Fruit fly (Drosophila melanogaster) whole organism, embryonic: ENCODE measurements around the gene Dtg.
A peak's percentile ranks its signal among the peaks of the same experiment; 100 is the strongest.

Experiments
- Ada2b ChIP-seq: fragments of 200-800 bp; sonication (Bioruptor generic); IDR thresholded peaks from 2 replicates; pipeline ENCODE4 v1.3.6; 2022; ENCODE audit warnings: missing biosample characterization, missing genetic modification characterization
- Awh ChIP-seq: fragments of 200-800 bp; sonication (Bioruptor generic); IDR thresholded peaks from 2 replicates; pipeline ENCODE4, ENCODE4 v1.3.6; 2022; ENCODE audit warnings: missing biosample characterization, missing genetic modification characterization
- CG1024 ChIP-seq: fragments of 200-800 bp; sonication (Bioruptor generic); IDR thresholded peaks from 2 replicates; pipeline ENCODE4 v1.3.6; 2022; ENCODE audit warnings: missing biosample characterization, missing genetic modification characterization
- CG10462 ChIP-seq: fragments of 200-800 bp; sonication (Bioruptor generic); optimal IDR thresholded peaks from 2 replicates; lab custom pipeline; 2016; ENCODE audit warnings: missing biosample characterization, missing genetic modification characterization
- CG10543 ChIP-seq: fragments of 200-800 bp; sonication (Bioruptor generic); optimal IDR thresholded peaks from 3 replicates; lab custom pipeline; 2017; ENCODE audit warnings: missing biosample characterization, mild to moderate bottlenecking, missing genetic modification characterization, moderate library complexity
- CG12299 ChIP-seq: fragments of 200-800 bp; sonication (Bioruptor generic); optimal IDR thresholded peaks from 2 replicates; lab custom pipeline; 2018; ENCODE audit warnings: missing biosample characterization, mild to moderate bottlenecking, missing genetic modification characterization
- CG16815 ChIP-seq: fragments of 200-800 bp; sonication (Bioruptor generic); optimal IDR thresholded peaks from 3 replicates; lab custom pipeline; 2017; ENCODE audit warnings: missing biosample characterization, mild to moderate bottlenecking, missing genetic modification characterization
- CG18262 ChIP-seq: fragments of 200-800 bp; optimal IDR thresholded peaks from 3 replicates; lab custom pipeline; 2019; ENCODE audit warnings: missing biosample characterization, mild to moderate bottlenecking, missing genetic modification characterization, moderate library complexity
- CG2116 ChIP-seq: fragments of 200-800 bp; sonication (Bioruptor generic); optimal IDR thresholded peaks from 3 replicates; lab custom pipeline; 2018; ENCODE audit warnings: missing biosample characterization, mild to moderate bottlenecking, missing genetic modification characterization
- CG2202 ChIP-seq: fragments of 200-800 bp; sonication (Bioruptor generic); optimal IDR thresholded peaks from 2 replicates; lab custom pipeline; 2018; ENCODE audit warnings: missing biosample characterization, mild to moderate bottlenecking, missing genetic modification characterization
- CG2875 ChIP-seq: fragments of 200-800 bp; sonication (Bioruptor generic); optimal IDR thresholded peaks from 2 replicates; lab custom pipeline; 2017; ENCODE audit warnings: missing biosample characterization, mild to moderate bottlenecking, missing genetic modification characterization, missing genetic modification reagents
- CG4282 ChIP-seq: fragments of 200-800 bp; sonication (Bioruptor generic); optimal IDR thresholded peaks from 2 replicates; lab custom pipeline; 2016; ENCODE audit warnings: missing biosample characterization, missing genetic modification characterization
- CG8944 ChIP-seq: fragments of 200-800 bp; sonication (Bioruptor generic); optimal IDR thresholded peaks from 3 replicates; lab custom pipeline; 2016; ENCODE audit warnings: missing biosample characterization, missing genetic modification characterization
- CG9797 ChIP-seq: fragments of 200-800 bp; sonication (Bioruptor generic); optimal IDR thresholded peaks from 3 replicates; lab custom pipeline; 2018; ENCODE audit warnings: missing biosample characterization, mild to moderate bottlenecking, missing genetic modification characterization
- CTCF ChIP-seq: fragments of 200-800 bp; sonication (Bioruptor generic); optimal IDR thresholded peaks from 2 replicates; lab custom pipeline; 2017; ENCODE audit warnings: missing biosample characterization, mild to moderate bottlenecking, missing genetic modification characterization, moderate library complexity
- Chrac-16 ChIP-seq: fragments of 200-800 bp; sonication (Bioruptor generic); optimal IDR thresholded peaks from 3 replicates; lab custom pipeline; 2016; ENCODE audit warnings: missing biosample characterization, missing genetic modification characterization
- Deaf1 ChIP-seq: fragments of 200-800 bp; optimal IDR thresholded peaks from 3 replicates; lab custom pipeline; 2019; ENCODE audit warnings: missing biosample characterization, mild to moderate bottlenecking, missing genetic modification characterization, moderate library complexity
- Doc3 ChIP-seq: fragments of 200-800 bp; sonication (Bioruptor generic); IDR thresholded peaks from 3 replicates; pipeline ENCODE4 v1.3.6; 2022; ENCODE audit warnings: missing biosample characterization, missing genetic modification characterization; ENCODE audit not compliant: partially characterized antibody
- H15 ChIP-seq: fragments of 200-800 bp; sonication (Bioruptor generic); IDR thresholded peaks from 3 replicates; pipeline ENCODE4 v1.3.6; 2022; ENCODE audit warnings: missing biosample characterization, missing genetic modification characterization
- HmgD ChIP-seq: fragments of 200-800 bp; sonication (Bioruptor generic); optimal IDR thresholded peaks from 3 replicates; lab custom pipeline; 2016; ENCODE audit warnings: missing biosample characterization, missing genetic modification characterization
- Jarid2 ChIP-seq: fragments of 200-800 bp; sonication (Bioruptor generic); optimal IDR thresholded peaks from 3 replicates; lab custom pipeline; 2017; ENCODE audit warnings: mild to moderate bottlenecking, missing biosample characterization, missing genetic modification reagents, missing genetic modification characterization
- Lhr ChIP-seq: fragments of 200-800 bp; sonication (Bioruptor generic); optimal IDR thresholded peaks from 3 replicates; lab custom pipeline; 2017; ENCODE audit warnings: mild to moderate bottlenecking, missing biosample characterization, missing genetic modification reagents, missing genetic modification characterization
- MESR4 ChIP-seq: fragments of 200-800 bp; sonication (Bioruptor generic); optimal IDR thresholded peaks from 2 replicates; lab custom pipeline; 2018; ENCODE audit warnings: missing biosample characterization, mild to moderate bottlenecking, missing genetic modification characterization, moderate library complexity
- Nf-YC ChIP-seq: fragments of 200-800 bp; optimal IDR thresholded peaks from 3 replicates; lab custom pipeline; 2019; ENCODE audit warnings: missing biosample characterization, mild to moderate bottlenecking, missing genetic modification characterization, moderate library complexity
- Pdp1 ChIP-seq, 2 experiments: fragments of 200-800 bp; sonication (Bioruptor generic); optimal IDR thresholded peaks; 3 replicates each; lab custom pipeline; 2016; ENCODE audit warnings: missing biosample characterization in 2 of 2, missing genetic modification characterization in 2 of 2, mild to moderate bottlenecking in 1 of 2, moderate library complexity in 1 of 2
- Tbp ChIP-seq: fragments of >200 bp; optimal IDR thresholded peaks from 2 replicates; lab custom pipeline; 2018; ENCODE audit warnings: missing biosample characterization, missing genetic modification characterization
- Trl ChIP-seq, 3 experiments: fragments of >200 bp in 2 of 3; fragments of 200-800 bp in 1 of 3; sonication (Bioruptor generic) in 1 of 3; optimal IDR thresholded peaks; 2 replicates in 1 of 3; 3 replicates in 2 of 3; lab custom pipeline; 2016 to 2017; ENCODE audit warnings: missing biosample characterization in 1 of 3, missing genetic modification characterization in 1 of 3
- ato ChIP-seq: fragments of 200-800 bp; sonication (Bioruptor generic); IDR thresholded peaks from 2 replicates; pipeline ENCODE4 v1.3.6; 2022; ENCODE audit warnings: missing biosample characterization, missing genetic modification characterization; ENCODE audit not compliant: partially characterized antibody
- caup ChIP-seq: fragments of 200-800 bp; sonication (Bioruptor generic); optimal IDR thresholded peaks from 3 replicates; lab custom pipeline; 2017; ENCODE audit warnings: missing biosample characterization, mild to moderate bottlenecking, missing genetic modification characterization, moderate library complexity; ENCODE audit not compliant: severe bottlenecking
- chn ChIP-seq: fragments of 200-800 bp; sonication (Bioruptor generic); optimal IDR thresholded peaks from 2 replicates; lab custom pipeline; 2016; ENCODE audit warnings: missing biosample characterization, missing genetic modification characterization
- corto ChIP-seq: fragments of 200-800 bp; sonication (Bioruptor generic); optimal IDR thresholded peaks from 2 replicates; lab custom pipeline; 2016; ENCODE audit warnings: missing biosample characterization, mild to moderate bottlenecking, missing genetic modification characterization, moderate library complexity
- cwo ChIP-seq: fragments of 200-800 bp; sonication (Bioruptor generic); optimal IDR thresholded peaks from 3 replicates; lab custom pipeline; 2017; ENCODE audit warnings: missing biosample characterization, missing genetic modification characterization, mild to moderate bottlenecking, moderate library complexity, missing genetic modification reagents
- exex ChIP-seq: fragments of 200-800 bp; sonication (Bioruptor generic); optimal IDR thresholded peaks from 4 replicates; lab custom pipeline; 2018; ENCODE audit warnings: missing biosample characterization, mild to moderate bottlenecking, missing genetic modification characterization, moderate library complexity
- fd102C ChIP-seq: fragments of 200-800 bp; sonication (Bioruptor generic); optimal IDR thresholded peaks from 2 replicates; lab custom pipeline; 2018; ENCODE audit warnings: missing biosample characterization, mild to moderate bottlenecking, missing genetic modification characterization, moderate library complexity
- ftz-f1 ChIP-seq: fragments of 200-800 bp; sonication (Bioruptor generic); optimal IDR thresholded peaks from 2 replicates; lab custom pipeline; 2016; ENCODE audit warnings: missing biosample characterization, missing genetic modification characterization
- grn ChIP-seq: fragments of 200-800 bp; sonication (Bioruptor generic); optimal IDR thresholded peaks from 3 replicates; lab custom pipeline; 2017; ENCODE audit warnings: missing biosample characterization, missing genetic modification characterization
- insv ChIP-seq, 2 experiments: fragments of 200-800 bp; sonication (Bioruptor generic); optimal IDR thresholded peaks; 3 replicates each; lab custom pipeline; 2016 to 2018; ENCODE audit warnings: missing biosample characterization in 2 of 2, missing genetic modification characterization in 2 of 2
- kay ChIP-seq: fragments of 200-800 bp; sonication (Bioruptor generic); optimal IDR thresholded peaks from 2 replicates; lab custom pipeline; 2016; ENCODE audit warnings: missing biosample characterization, missing genetic modification characterization
- lilli ChIP-seq: fragments of 200-800 bp; sonication (Bioruptor generic); optimal IDR thresholded peaks from 3 replicates; lab custom pipeline; 2016; ENCODE audit warnings: missing biosample characterization, missing genetic modification characterization
- mam ChIP-seq: fragments of 200-800 bp; sonication (Bioruptor generic); optimal IDR thresholded peaks from 3 replicates; lab custom pipeline; 2016; ENCODE audit warnings: missing biosample characterization, missing genetic modification characterization
- rib ChIP-seq: fragments of 200-800 bp; sonication (Bioruptor generic); IDR thresholded peaks from 2 replicates; pipeline ENCODE4 v1.3.6; 2022; ENCODE audit warnings: missing biosample characterization, missing genetic modification characterization
- sd ChIP-seq: fragments of 200-800 bp; sonication (Bioruptor generic); optimal IDR thresholded peaks from 3 replicates; lab custom pipeline; 2018; ENCODE audit warnings: missing biosample characterization, mild to moderate bottlenecking, missing genetic modification characterization, moderate library complexity
- sens ChIP-seq: fragments of 200-800 bp; sonication (Bioruptor generic); peaks from one replicate; lab custom pipeline; 2016; ENCODE audit warnings: missing biosample characterization, missing genetic modification characterization
- slou ChIP-seq: fragments of 200-800 bp; sonication (Bioruptor generic); optimal IDR thresholded peaks from 3 replicates; lab custom pipeline; 2016; ENCODE audit warnings: missing biosample characterization, missing genetic modification characterization
- sna ChIP-seq: fragments of 200-800 bp; sonication (Bioruptor generic); IDR thresholded peaks from 2 replicates; pipeline ENCODE4 v1.3.6; 2022; ENCODE audit warnings: missing biosample characterization, missing genetic modification characterization; ENCODE audit not compliant: partially characterized antibody
- so ChIP-seq: fragments of 200-800 bp; sonication (Bioruptor generic); IDR thresholded peaks from 3 replicates; pipeline ENCODE4 v1.3.6; 2022; ENCODE audit warnings: missing biosample characterization, missing genetic modification characterization
- tap ChIP-seq: fragments of 200-800 bp; optimal IDR thresholded peaks from 3 replicates; lab custom pipeline; 2019; ENCODE audit warnings: missing biosample characterization, mild to moderate bottlenecking, missing genetic modification characterization, moderate library complexity

Dtg gene

dm6 chr3R:12699620-12700378, 51.9 kb downstream of the Dtg start (continued):
- TF ChIP-seq CG10543 (GFP tag; lab: Kevin White, UChicago) (peak; percentile 51), tap (tag; lab: Kevin White, UChicago) (no peak), fd102C (no peak), ftz-f1 (no peak), Doc3 (GFP tag; lab: Robert Waterston, UW) (no peak), Jarid2 (GFP tag; lab: Kevin White, UChicago) (no peak), mam (GFP tag; lab: Kevin White, UChicago) (no peak), CG8944 (GFP tag; lab: Kevin White, UChicago) (no peak), caup (GFP tag; lab: Kevin White, UChicago) (no peak), cwo (GFP tag; lab: Kevin White, UChicago) (peak; percentile 5), CG2202 (tag; lab: Kevin White, UChicago) (no peak), ato (GFP tag; lab: Robert Waterston, UW) (no peak), sens (GFP tag; lab: Kevin White, UChicago) (peak; percentile 39), slou (no peak), H15 (GFP tag; lab: Robert Waterston, UW) (no peak), grn (GFP tag; lab: Kevin White, UChicago) (peak; percentile 48), CG1024 (GFP tag; lab: Robert Waterston, UW) (no peak), rib (GFP tag; lab: Robert Waterston, UW) (no peak), Chrac-16 (GFP tag; lab: Kevin White, UChicago) (no peak), CG2875 (GFP tag; lab: Kevin White, UChicago) (no peak), Trl (optimal IDR thresholded peaks at IDR 0.05; lab: Kevin White, UChicago) (no peak), Trl (GFP tag; optimal IDR thresholded peaks at IDR 0.05; lab: Kevin White, UChicago) (no peak), CG9797 (no peak), sna (GFP tag; lab: Robert Waterston, UW) (no peak), CG10462 (GFP tag; lab: Kevin White, UChicago) (no peak), CG4282 (GFP tag; lab: Kevin White, UChicago) (no peak), Pdp1 (GFP tag; optimal IDR thresholded peaks at IDR 0.05; lab: Kevin White, UChicago) (peak in 1 of 2 experiments; percentile 95), lilli (no peak), Tbp (GFP tag; lab: Kevin White, UChicago) (no peak), CG2116 (GFP tag; lab: Kevin White, UChicago) (no peak), Deaf1 (tag; lab: Kevin White, UChicago) (no peak), sd (peak; percentile 70), HmgD (GFP tag; lab: Kevin White, UChicago) (no peak), insv (GFP tag; optimal IDR thresholded peaks at IDR 0.05; lab: Kevin White, UChicago) (no peak), Awh (GFP tag; lab: Robert Waterston, UW) (no peak), CG18262 (tag; lab: Kevin White, UChicago) (no peak), corto (no peak), CG16815 (no peak), Ada2b (GFP tag; lab: Robert Waterston, UW) (no peak), MESR4 (GFP tag; lab: Kevin White, UChicago) (no peak), so (GFP tag; lab: Robert Waterston, UW) (no peak), chn (GFP tag; lab: Kevin White, UChicago) (no peak), kay (peak; percentile 41), Lhr (GFP tag; lab: Kevin White, UChicago) (no peak), CG12299 (tag; lab: Kevin White, UChicago) (no peak), exex (peak; percentile 66), CTCF (GFP tag; lab: Kevin White, UChicago) (no peak), Nf-YC (no peak)
